Fruit fly (Drosophila melanogaster) whole organism, prepupa: ENCODE data around the gene CG2983.

Source experiments
- Blimp-1 ChIP-seq: fragments of 200-800 bp; sonication (Bioruptor generic); optimal IDR thresholded peaks from 3 replicates; lab custom pipeline; 2017; ENCODE audit warnings: missing biosample characterization, missing genetic modification characterization, mild to moderate bottlenecking, moderate library complexity, missing genetic modification reagents
- Eip75B ChIP-seq: fragments of 200-800 bp; sonication (Bioruptor generic); optimal IDR thresholded peaks from 3 replicates; lab custom pipeline; 2016; ENCODE audit warnings: missing biosample characterization, missing genetic modification characterization
- Hr39 ChIP-seq: fragments of 200-800 bp; sonication (Bioruptor generic); optimal IDR thresholded peaks from 2 replicates; lab custom pipeline; 2016; ENCODE audit warnings: missing biosample characterization, missing genetic modification characterization
- fd59A ChIP-seq: fragments of 200-800 bp; sonication (Bioruptor generic); optimal IDR thresholded peaks from 2 replicates; lab custom pipeline; 2017; ENCODE audit warnings: missing biosample characterization, mild to moderate bottlenecking, missing genetic modification characterization, missing genetic modification reagents

DNA sequence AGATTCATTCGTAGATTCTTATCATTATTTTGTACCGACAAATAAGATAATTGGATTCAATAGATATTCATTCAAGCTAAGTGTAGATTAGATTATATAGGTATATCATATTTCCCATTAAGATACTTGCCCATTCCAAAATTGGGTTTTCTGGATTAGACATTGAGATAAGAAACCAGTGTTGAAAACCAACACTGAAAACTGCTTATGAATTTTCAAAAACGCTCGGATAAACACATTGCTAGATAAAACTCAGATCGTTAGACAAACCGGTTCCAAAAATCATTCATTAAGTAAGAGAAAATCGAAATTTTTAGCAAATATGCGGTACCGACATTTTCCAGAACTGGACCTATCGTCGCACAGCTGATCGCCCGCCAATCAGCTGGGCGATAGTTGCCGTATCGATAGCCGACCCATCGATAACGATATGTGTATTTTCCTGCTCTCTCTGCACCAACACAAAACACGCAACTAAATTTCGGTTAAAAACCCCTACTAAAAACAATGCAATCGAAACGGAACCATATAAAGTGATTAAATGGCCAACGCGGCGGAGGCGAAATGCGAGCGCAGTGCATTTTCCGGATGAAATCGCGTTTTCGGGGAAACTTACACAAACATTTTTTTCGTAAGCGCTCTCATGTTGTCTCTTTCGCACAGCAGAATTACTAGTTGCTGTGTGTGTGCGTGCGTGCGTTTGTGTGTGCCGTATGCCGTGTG, 38.2 kb downstream of the CG2983 start, which contains the start of the genes NTPase and lilli:
- TF ChIP-seq Hr39 (peak; percentile 67), Blimp-1 (GFP tag; lab: Kevin White, UChicago) (no peak), Eip75B (GFP tag; lab: Kevin White, UChicago) (peak; percentile 32), fd59A (GFP tag; lab: Kevin White, UChicago) (no peak)
